Worm (Caenorhabditis elegans): ENCODE results near the gene his-35.

- no peak for TF ChIP-seq nhr-129 (tag; optimal IDR thresholded peaks at IDR 0.05)
- no peak for TF ChIP-seq lin-39 (tag; optimal IDR thresholded peaks at IDR 0.05)
Observed at ce11 chrV:9563585-9563984, 18.5 kb upstream of the his-35 start.

All from whole organism, L2 larva.